Worm (Caenorhabditis elegans): ENCODE results near the gene F26F12.5.

ce11 chrV:5895021-5895420 lies 30.0 kb upstream of the F26F12.5 start, which contains the start of gene grd-9:
- TF ChIP-seq spr-1 (tag; optimal IDR thresholded peaks at IDR 0.05): no peak
- TF ChIP-seq nhr-77 (tag; optimal IDR thresholded peaks at IDR 0.05): no peak
- no peak for TF ChIP-seq nhr-25 (tag; optimal IDR thresholded peaks at IDR 0.05; ENCODE audit: borderline replicate concordance, insufficient read depth)
- no peak for TF ChIP-seq ztf-11 (tag; optimal IDR thresholded peaks at IDR 0.05)
- no peak for TF ChIP-seq hlh-11 (tag; optimal IDR thresholded peaks at IDR 0.05)
- TF ChIP-seq lir-3 (tag; optimal IDR thresholded peaks at IDR 0.05): no peak
- TF ChIP-seq T26A8.4 (GFP tag; IDR thresholded peaks at IDR 0.05): no peak
- TF ChIP-seq unc-130 (GFP tag; optimal IDR thresholded peaks at IDR 0.05): no peak
- TF ChIP-seq skn-1 (tag; optimal IDR thresholded peaks at IDR 0.05): no peak
- no peak for TF ChIP-seq ctbp-1 (GFP tag; IDR thresholded peaks at IDR 0.05)
- TF ChIP-seq hlh-30 (tag; optimal IDR thresholded peaks at IDR 0.05; ENCODE audit: insufficient read depth): no peak
